Fruit fly (Drosophila melanogaster): ENCODE data around the gene Rcd4.

The Rcd4 gene

dm6 chr2L:8333185-8333584, 49.5 kb upstream of the Rcd4 start (continued):
- TF ChIP-seq CG8765 (GFP tag; IDR thresholded peaks at IDR 0.05) = no peak
- TF ChIP-seq vnd (GFP tag; IDR thresholded peaks at IDR 0.05; ENCODE audit: partially characterized antibody) = no peak
- TF ChIP-seq slbo (GFP tag; IDR thresholded peaks at IDR 0.05) = peak; percentile 31; the same call in 1 of the 2 replicates
- TF ChIP-seq CG6791 (GFP tag; IDR thresholded peaks at IDR 0.05; ENCODE audit: partially characterized antibody) = no peak
- TF ChIP-seq CoRest (tag; optimal IDR thresholded peaks at IDR 0.05) = peak; percentile 20
- TF ChIP-seq gem (tag; optimal IDR thresholded peaks at IDR 0.05) = peak; percentile 19
- TF ChIP-seq Ets65A (GFP tag) = peak; percentile 27
- TF ChIP-seq CG9817 (tag; optimal IDR thresholded peaks at IDR 0.05) = no peak
- no peak for TF ChIP-seq CG11723 (GFP tag; optimal IDR thresholded peaks at IDR 0.05)
- peak; percentile 51 for TF ChIP-seq CG11504 (tag; optimal IDR thresholded peaks at IDR 0.05)
- TF ChIP-seq her (GFP tag; optimal IDR thresholded peaks at IDR 0.05) = no peak
- no peak for TF ChIP-seq CG31224 (GFP tag; IDR thresholded peaks at IDR 0.05)
- no peak for TF ChIP-seq Deaf1 (tag; optimal IDR thresholded peaks at IDR 0.05)
- no peak for TF ChIP-seq jigr1 (GFP tag; IDR thresholded peaks at IDR 0.05)
- peak; percentile 40 for TF ChIP-seq Fer1 (GFP tag; optimal IDR thresholded peaks at IDR 0.05)
- TF ChIP-seq Rx (GFP tag; IDR thresholded peaks at IDR 0.05) = no peak
- no peak for TF ChIP-seq sima (GFP tag; optimal IDR thresholded peaks at IDR 0.05)
- TF ChIP-seq CG3847 (GFP tag; IDR thresholded peaks at IDR 0.05) = no peak
- no peak for TF ChIP-seq insv (GFP tag; optimal IDR thresholded peaks at IDR 0.05)
- TF ChIP-seq HLH54F (GFP tag; optimal IDR thresholded peaks at IDR 0.05) = no peak
- TF ChIP-seq CG1529 (GFP tag; optimal IDR thresholded peaks at IDR 0.05) = no peak
- no peak; the same call in 2 of the 3 replicates for TF ChIP-seq dysf (GFP tag; IDR thresholded peaks at IDR 0.05)
- TF ChIP-seq lola (GFP tag; optimal IDR thresholded peaks at IDR 0.05) = no peak
- no peak for TF ChIP-seq pb (GFP tag; optimal IDR thresholded peaks at IDR 0.05)
- no peak for TF ChIP-seq Six4 (GFP tag; optimal IDR thresholded peaks at IDR 0.05)
- TF ChIP-seq ara (GFP tag; IDR thresholded peaks at IDR 0.05) = no peak
- no peak for TF ChIP-seq ssp (GFP tag; IDR thresholded peaks at IDR 0.05)
- peak; percentile 5 for TF ChIP-seq Abd-B (GFP tag; optimal IDR thresholded peaks at IDR 0.05)
- no peak for TF ChIP-seq CG8281 (tag; optimal IDR thresholded peaks at IDR 0.05)
- no peak for TF ChIP-seq CG13287 (GFP tag; IDR thresholded peaks at IDR 0.05; ENCODE audit: partially characterized antibody)
- peak; percentile 8 for TF ChIP-seq grau (tag; optimal IDR thresholded peaks at IDR 0.05)
- TF ChIP-seq E2f2 (GFP tag; IDR thresholded peaks at IDR 0.05) = no peak
- no peak for TF ChIP-seq psq (GFP tag; optimal IDR thresholded peaks at IDR 0.05)
- no peak for TF ChIP-seq CG2889 (GFP tag; IDR thresholded peaks at IDR 0.05)
- TF ChIP-seq CG9932 (GFP tag; IDR thresholded peaks at IDR 0.05) = no peak
- no peak for TF ChIP-seq CG2116 (GFP tag; optimal IDR thresholded peaks at IDR 0.05)
- peak; percentile 44 for TF ChIP-seq Hmr (GFP tag; optimal IDR thresholded peaks at IDR 0.05)
- no peak for TF ChIP-seq CG11093 (GFP tag; IDR thresholded peaks at IDR 0.05)
- peak; percentile 15 for TF ChIP-seq Fer3 (tag; optimal IDR thresholded peaks at IDR 0.05)
- TF ChIP-seq CG18599 (GFP tag; optimal IDR thresholded peaks at IDR 0.05) = peak; percentile 58
- TF ChIP-seq mld (GFP tag; IDR thresholded peaks at IDR 0.05; ENCODE audit: partially characterized antibody) = no peak
- no peak for TF ChIP-seq disco-r (GFP tag; optimal IDR thresholded peaks at IDR 0.05)

dm6 chr2L:8333624-8334023, 49.0 kb upstream of the Rcd4 start:
- TF ChIP-seq CG6654 (GFP tag; optimal IDR thresholded peaks at IDR 0.05) = no peak
- TF ChIP-seq Deaf1 (tag; optimal IDR thresholded peaks at IDR 0.05) = no peak
- TF ChIP-seq CG7963 (GFP tag; IDR thresholded peaks at IDR 0.05; ENCODE audit: partially characterized antibody) = 0 out of 3 replicates have a peak, but pooled peaks have one; percentile 13
- TF ChIP-seq Hr39 (optimal IDR thresholded peaks at IDR 0.05) = peak; percentile 75
- peak; percentile 41 for TF ChIP-seq crol (GFP tag; IDR thresholded peaks at IDR 0.05)
- no peak for TF ChIP-seq disco-r (GFP tag; optimal IDR thresholded peaks at IDR 0.05)

All from whole organism, embryonic.